Worm (Caenorhabditis elegans) whole organism, young adult: ENCODE results near the gene F21D5.3.

Experiments used
- die-1 ChIP-seq: sonication (generic microtip); optimal IDR thresholded peaks from 2 replicates; lab custom pipeline; 2016; ENCODE audit warnings: missing genotype, mild to moderate bottlenecking, missing genetic modification characterization, missing compliant biosample characterization
- dox-1 ChIP-seq: fragments of 200-800 bp; sonication (Bioruptor generic); IDR thresholded peaks from 2 replicates; pipeline ENCODE4 v1.3.6; 2022; ENCODE audit warnings: missing genetic modification reagents, missing genetic modification characterization, missing compliant biosample characterization
- gei-17 ChIP-seq: fragments of 200-800 bp; sonication (Bioruptor generic); optimal IDR thresholded peaks from 2 replicates; lab custom pipeline; 2018; ENCODE audit warnings: mild to moderate bottlenecking, missing genetic modification characterization, missing compliant biosample characterization
- let-607 ChIP-seq, 2 experiments: fragments of 200-800 bp in 1 of 2; sonication (Bioruptor generic) in 1 of 2; sonication (generic microtip) in 1 of 2; optimal IDR thresholded peaks; 2 replicates each; lab custom pipeline; 2016 to 2018; ENCODE audit warnings: mild to moderate bottlenecking in 2 of 2, missing compliant biosample characterization in 2 of 2, missing genetic modification characterization in 2 of 2, moderate library complexity in 2 of 2, missing genotype in 1 of 2
- madf-3 ChIP-seq: fragments of 200-800 bp; sonication (Bioruptor generic); IDR thresholded peaks from 2 replicates; pipeline ENCODE4 v1.3.6; 2022; ENCODE audit warnings: missing genetic modification reagents, missing genetic modification characterization, missing compliant biosample characterization
- pbrm-1 ChIP-seq: fragments of 200-800 bp; sonication (Bioruptor generic); IDR thresholded peaks from 2 replicates; pipeline ENCODE4 v1.3.6; 2022; ENCODE audit warnings: missing genetic modification reagents, missing genetic modification characterization, missing compliant biosample characterization
- pha-4 ChIP-seq: fragments of 150-350 bp; sonication (generic microtip); optimal IDR thresholded peaks from 2 replicates; lab custom pipeline; 2014; ENCODE audit warnings: missing biosample characterization, missing genetic modification reagents, missing genetic modification characterization
- sea-2 ChIP-seq: fragments of 200-800 bp; sonication (Bioruptor generic); IDR thresholded peaks from 2 replicates; pipeline ENCODE4 v1.3.6; 2022; ENCODE audit warnings: missing genetic modification characterization, missing compliant biosample characterization
- snpc-4 ChIP-seq, 5 experiments: fragments of 150-350 bp in 1 of 5; sonication (generic microtip) in 4 of 5; optimal IDR thresholded peaks; 2 replicates each; lab custom pipeline; 2014 to 2018; ENCODE audit warnings: missing genetic modification characterization in 5 of 5, missing biosample characterization in 3 of 5, antibody characterized with exemption in 2 of 5, mild to moderate bottlenecking in 2 of 5, missing compliant biosample characterization in 2 of 5, missing genotype in 2 of 5, moderate library complexity in 2 of 5, missing genetic modification reagents in 1 of 5

DNA sequence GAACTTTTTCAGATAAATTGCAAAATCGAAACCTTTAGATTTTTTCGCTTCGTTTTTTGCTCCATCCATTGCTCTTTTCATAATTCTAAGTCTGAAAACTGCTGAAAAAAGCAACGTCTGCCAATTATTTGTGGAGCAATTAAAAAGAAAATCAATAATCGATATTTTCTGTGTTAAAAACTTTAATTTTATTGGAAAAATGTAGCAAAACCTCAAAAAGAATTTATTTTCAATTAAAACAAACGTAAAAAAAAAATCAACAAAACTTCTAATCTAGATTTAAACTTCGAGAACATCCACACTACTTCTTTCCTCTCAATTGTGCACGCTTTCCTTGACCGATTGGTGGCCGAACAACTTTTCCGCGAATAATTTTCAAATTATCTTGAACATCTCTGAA lies 8.7 kb downstream of the F21D5.3 start, which contains the start of gene F21D5.5:
- TF ChIP-seq die-1 (tag; lab: Kevin White, UChicago) (no peak), dox-1 (GFP tag; lab: Robert Waterston, UW) (no peak), madf-3 (GFP tag; lab: Robert Waterston, UW) (no peak), snpc-4 (GFP tag; optimal IDR thresholded peaks at IDR 0.05; lab: Kevin White, UChicago) (no peak), snpc-4 (tag; optimal IDR thresholded peaks at IDR 0.05; lab: Kevin White, UChicago) (no peak), sea-2 (no peak), pha-4 (no peak), pbrm-1 (GFP tag; lab: Robert Waterston, UW) (no peak), let-607 (tag; optimal IDR thresholded peaks at IDR 0.05; lab: Kevin White, UChicago) (no peak), gei-17 (GFP tag; lab: Kevin White, UChicago) (no peak)
